Fruit fly (Drosophila melanogaster): ENCODE results near the gene CG31128.
A peak's percentile ranks its signal among the peaks of the same experiment; 100 is the strongest.

CG31128 gene

dm6 chr3R:24503627-24504026, 34.4 kb downstream of the CG31128 start:
- TF ChIP-seq cnc (optimal IDR thresholded peaks at IDR 0.05) (no peak), toe (GFP tag; optimal IDR thresholded peaks at IDR 0.05) (no peak), kay (GFP tag; ENCODE audit: borderline replicate concordance) (no peak), CG5204 (GFP tag; optimal IDR thresholded peaks at IDR 0.05) (no peak), CG33017 (tag; optimal IDR thresholded peaks at IDR 0.05) (no peak), CG12768 (GFP tag; optimal IDR thresholded peaks at IDR 0.05) (no peak), CG1620 (GFP tag; optimal IDR thresholded peaks at IDR 0.05) (no peak), pad (GFP tag; optimal IDR thresholded peaks at IDR 0.05) (no peak), CG14711 (tag; optimal IDR thresholded peaks at IDR 0.05) (no peak), Crg-1 (GFP tag; optimal IDR thresholded peaks at IDR 0.05) (no peak), bab1 (GFP tag; optimal IDR thresholded peaks at IDR 0.05) (no peak), CG7101 (tag; optimal IDR thresholded peaks at IDR 0.05) (no peak), ovo (GFP tag; optimal IDR thresholded peaks at IDR 0.05) (no peak), Hr96 (GFP tag; optimal IDR thresholded peaks at IDR 0.05) (no peak), cic (GFP tag; optimal IDR thresholded peaks at IDR 0.05) (no peak), Mnt (GFP tag; optimal IDR thresholded peaks at IDR 0.05) (no peak), CG11617 (GFP tag; optimal IDR thresholded peaks at IDR 0.05) (no peak), CG7045 (GFP tag; optimal IDR thresholded peaks at IDR 0.05) (no peak)

- no peak for TF ChIP-seq CG1620 (GFP tag; optimal IDR thresholded peaks at IDR 0.05)
- no peak for TF ChIP-seq CG11617 (GFP tag; optimal IDR thresholded peaks at IDR 0.05)
- TF ChIP-seq toe (GFP tag; optimal IDR thresholded peaks at IDR 0.05) = no peak
- TF ChIP-seq Crg-1 (GFP tag; optimal IDR thresholded peaks at IDR 0.05) = no peak
- no peak for TF ChIP-seq Mnt (GFP tag; optimal IDR thresholded peaks at IDR 0.05)
- no peak for TF ChIP-seq CG7101 (tag; optimal IDR thresholded peaks at IDR 0.05)
- TF ChIP-seq Clk (GFP tag; optimal IDR thresholded peaks at IDR 0.05) = no peak
- TF ChIP-seq bab1 (GFP tag; optimal IDR thresholded peaks at IDR 0.05) = no peak
- TF ChIP-seq CG7045 (GFP tag; optimal IDR thresholded peaks at IDR 0.05) = no peak
- no peak for TF ChIP-seq CG33017 (tag; optimal IDR thresholded peaks at IDR 0.05)
- no peak for TF ChIP-seq ovo (GFP tag; optimal IDR thresholded peaks at IDR 0.05)
- no peak for TF ChIP-seq Hr96 (GFP tag; optimal IDR thresholded peaks at IDR 0.05)
- no peak for TF ChIP-seq tj (GFP tag; optimal IDR thresholded peaks at IDR 0.05)
- TF ChIP-seq kay (GFP tag; ENCODE audit: borderline replicate concordance) = no peak
- TF ChIP-seq CG14711 (tag; optimal IDR thresholded peaks at IDR 0.05) = no peak
- TF ChIP-seq CG12768 (GFP tag; optimal IDR thresholded peaks at IDR 0.05) = no peak
- no peak for TF ChIP-seq CG5204 (GFP tag; optimal IDR thresholded peaks at IDR 0.05)
- no peak for TF ChIP-seq cic (GFP tag; optimal IDR thresholded peaks at IDR 0.05)
Observed at dm6 chr3R:24514652-24515328, 45.6 kb downstream of the CG31128 start, which contains the start of the genes nAChRbeta2 and DZIP1. nAChRbeta2 (minus strand) TSS chr3R:24515106. DZIP1 (plus strand) TSS chr3R:24515278.

- TF ChIP-seq Hr96 (GFP tag; optimal IDR thresholded peaks at IDR 0.05) (peak; percentile 35), ovo (GFP tag; optimal IDR thresholded peaks at IDR 0.05) (peak; percentile 19), kay (GFP tag; ENCODE audit: borderline replicate concordance) (no peak), cic (GFP tag; optimal IDR thresholded peaks at IDR 0.05) (peak; percentile 60), CG14711 (tag; optimal IDR thresholded peaks at IDR 0.05) (no peak), CG7045 (GFP tag; optimal IDR thresholded peaks at IDR 0.05) (no peak), bab1 (GFP tag; optimal IDR thresholded peaks at IDR 0.05) (peak; percentile 46), Mnt (GFP tag; optimal IDR thresholded peaks at IDR 0.05) (peak; percentile 35), toe (GFP tag; optimal IDR thresholded peaks at IDR 0.05) (peak; percentile 10), CG1620 (GFP tag; optimal IDR thresholded peaks at IDR 0.05) (peak; percentile 17)
Observed at dm6 chr3R:24518150-24518580, 49.0 kb downstream of the CG31128 start, which contains the start of gene Pp1alpha-96A. Pp1alpha-96A (plus strand) TSS chr3R:24518270.

Measured in whole organism, adult.